Worm (Caenorhabditis elegans): ENCODE data around the gene srz-9.
"Not testable (repeated sequence)": the region's sequence is repeated elsewhere in the genome, so short reads cannot be mapped to it uniquely, and the experiment has no call there.

Gene srz-9

ce11 chrIII:1231186-1231585, 32.6 kb upstream of the srz-9 start:
- TF ChIP-seq tbx-37 (GFP tag; conservative IDR thresholded peaks at IDR 0.05), result no peak
- TF ChIP-seq ceh-13 (GFP tag; optimal IDR thresholded peaks at IDR 0.05), result no peak
- no peak for TF ChIP-seq tra-4 (tag; optimal IDR thresholded peaks at IDR 0.05)

- no peak for TF ChIP-seq pes-1 (GFP tag; IDR thresholded peaks at IDR 0.05)
- TF ChIP-seq ceh-13 (GFP tag; optimal IDR thresholded peaks at IDR 0.05), result no peak
- TF ChIP-seq aly-1 (tag; optimal IDR thresholded peaks at IDR 0.05), result no peak
- TF ChIP-seq tra-4 (tag; optimal IDR thresholded peaks at IDR 0.05), result no peak
- TF ChIP-seq hmbx-1 (tag; optimal IDR thresholded peaks at IDR 0.05), result no peak
These were observed 25.1 kb upstream of the srz-9 start, which contains the start of gene fbxa-61 for ce11 chrIII:1238704-1239103. Gene fbxa-61 (plus strand): TSS chrIII:1239048.

DNA sequence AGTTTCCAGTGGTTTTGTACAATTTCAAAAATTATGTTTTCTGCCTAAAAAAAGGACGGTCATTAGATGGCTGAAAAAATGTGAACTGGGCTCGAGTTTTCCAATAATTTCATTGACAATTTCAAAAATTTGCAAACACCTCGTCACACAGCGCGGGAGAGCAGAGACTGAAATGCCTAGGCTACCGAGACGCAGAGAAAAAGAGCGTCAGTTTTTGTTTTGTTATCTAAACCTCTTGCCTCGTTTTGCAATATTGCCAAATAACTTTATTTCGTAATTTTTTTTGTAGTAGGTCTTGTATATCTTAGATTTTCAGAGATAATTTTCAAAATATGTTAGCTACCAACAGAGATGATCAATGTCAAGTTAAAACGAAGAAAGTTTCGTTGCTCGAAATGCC, 20.6 kb upstream of the srz-9 start, which contains the start of gene fbxa-63:
Gene fbxa-63, plus strand, starts transcription at position 310 of the 400 bp plus-strand sequence.
- TF ChIP-seq tbx-11 (GFP tag; IDR thresholded peaks at IDR 0.05), result no peak
- no peak for TF ChIP-seq aly-1 (tag; optimal IDR thresholded peaks at IDR 0.05)
- no peak for TF ChIP-seq B0310.2 (tag; optimal IDR thresholded peaks at IDR 0.05)
- TF ChIP-seq hmbx-1 (tag; optimal IDR thresholded peaks at IDR 0.05), result no peak
- no peak for TF ChIP-seq ceh-36 (tag; optimal IDR thresholded peaks at IDR 0.05)
- no peak for TF ChIP-seq sea-1 (GFP tag; conservative IDR thresholded peaks at IDR 0.05)
- TF ChIP-seq tbx-37 (GFP tag; conservative IDR thresholded peaks at IDR 0.05), result no peak
- no peak for TF ChIP-seq pes-1 (GFP tag; IDR thresholded peaks at IDR 0.05)
- no peak for TF ChIP-seq F13C5.2 (tag; optimal IDR thresholded peaks at IDR 0.05)

ce11 chrIII:1248335-1248734, 15.5 kb upstream of the srz-9 start:
- TF ChIP-seq hmbx-1 (tag; optimal IDR thresholded peaks at IDR 0.05), result no peak
- TF ChIP-seq tra-4 (tag; optimal IDR thresholded peaks at IDR 0.05), result no peak
- TF ChIP-seq sea-1 (GFP tag; conservative IDR thresholded peaks at IDR 0.05), result no peak
- no peak for TF ChIP-seq scrt-1 (GFP tag; IDR thresholded peaks at IDR 0.05)
- TF ChIP-seq tbx-37 (GFP tag; conservative IDR thresholded peaks at IDR 0.05), result no peak
- TF ChIP-seq hnd-1 (tag; optimal IDR thresholded peaks at IDR 0.05), result no peak
- no peak for TF ChIP-seq B0310.2 (tag; optimal IDR thresholded peaks at IDR 0.05)
- TF ChIP-seq hmg-4 (GFP tag; optimal IDR thresholded peaks at IDR 0.05), result no peak
- no peak for TF ChIP-seq flt-1 (GFP tag; IDR thresholded peaks at IDR 0.05)
- TF ChIP-seq ama-1 (optimal IDR thresholded peaks at IDR 0.05), result no peak
- TF ChIP-seq pes-1 (GFP tag; IDR thresholded peaks at IDR 0.05), result no peak
- no peak for TF ChIP-seq F13C5.2 (tag; optimal IDR thresholded peaks at IDR 0.05)
- TF ChIP-seq ets-7 (tag; optimal IDR thresholded peaks at IDR 0.05), result no peak
- no peak for TF ChIP-seq ceh-36 (tag; optimal IDR thresholded peaks at IDR 0.05)
- TF ChIP-seq aly-1 (tag; optimal IDR thresholded peaks at IDR 0.05), result no peak
- no peak for TF ChIP-seq ceh-13 (GFP tag; optimal IDR thresholded peaks at IDR 0.05)

ce11 chrIII:1249111-1249583, 14.6 kb upstream of the srz-9 start, which contains the start of the genes fbxa-76 and fbxa-77:
Gene fbxa-76 (minus strand): TSS chrIII:1249161.
Gene fbxa-77 (plus strand): TSS chrIII:1249475.
- TF ChIP-seq aly-1 (tag; optimal IDR thresholded peaks at IDR 0.05), result no peak
- TF ChIP-seq flt-1 (GFP tag; IDR thresholded peaks at IDR 0.05), result no peak
- no peak for TF ChIP-seq pes-1 (GFP tag; IDR thresholded peaks at IDR 0.05)
- TF ChIP-seq B0310.2 (tag; optimal IDR thresholded peaks at IDR 0.05), result no peak
- TF ChIP-seq ama-1 (optimal IDR thresholded peaks at IDR 0.05), result no peak
- TF ChIP-seq ets-7 (tag; optimal IDR thresholded peaks at IDR 0.05), result no peak
- no peak for TF ChIP-seq hnd-1 (tag; optimal IDR thresholded peaks at IDR 0.05)
- no peak for TF ChIP-seq ceh-13 (GFP tag; optimal IDR thresholded peaks at IDR 0.05)
- no peak for TF ChIP-seq F13C5.2 (tag; optimal IDR thresholded peaks at IDR 0.05)
- no peak for TF ChIP-seq ceh-36 (tag; optimal IDR thresholded peaks at IDR 0.05)
- no peak for TF ChIP-seq scrt-1 (GFP tag; IDR thresholded peaks at IDR 0.05)
- TF ChIP-seq tbx-37 (GFP tag; conservative IDR thresholded peaks at IDR 0.05), result no peak
- no peak for TF ChIP-seq tbx-11 (GFP tag; IDR thresholded peaks at IDR 0.05)
- no peak for TF ChIP-seq tra-4 (tag; optimal IDR thresholded peaks at IDR 0.05)
- TF ChIP-seq hmg-4 (GFP tag; optimal IDR thresholded peaks at IDR 0.05), result no peak
- no peak for TF ChIP-seq hmbx-1 (tag; optimal IDR thresholded peaks at IDR 0.05)
- TF ChIP-seq sea-1 (GFP tag; conservative IDR thresholded peaks at IDR 0.05), result no peak

- TF ChIP-seq tbx-11 (GFP tag; IDR thresholded peaks at IDR 0.05), result peak; percentile 59; the same call in 1 of the 2 replicates
These were observed 11.2 kb upstream of the srz-9 start for ce11 chrIII:1252412-1253207.

ce11 chrIII:1256519-1256918, 7.3 kb upstream of the srz-9 start, which contains the start of gene fbxa-208:
Gene fbxa-208 (plus strand): TSS chrIII:1256819.
- TF ChIP-seq B0310.2 (tag; optimal IDR thresholded peaks at IDR 0.05); F13C5.2 (tag; optimal IDR thresholded peaks at IDR 0.05); ama-1 (optimal IDR thresholded peaks at IDR 0.05): not testable (repeated sequence)

DNA sequence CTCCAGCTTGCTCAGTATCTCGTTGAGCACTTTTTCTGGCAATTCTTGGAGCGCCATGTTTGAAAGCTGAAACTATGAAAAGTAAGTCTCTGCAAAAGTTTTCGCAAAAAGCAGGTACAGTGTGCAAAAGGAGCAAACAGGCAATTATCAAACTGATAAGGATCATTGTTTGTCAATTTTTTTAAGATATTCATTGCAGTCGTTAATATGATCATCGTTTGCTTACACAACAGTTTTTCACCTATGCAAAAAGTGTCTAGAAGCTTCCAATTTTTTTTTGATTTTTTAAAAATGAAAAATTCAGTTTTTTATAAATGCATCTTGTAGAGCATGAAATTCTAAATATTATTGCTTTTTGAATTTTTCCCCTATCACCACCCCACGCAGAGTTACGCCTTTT, 5.4 kb upstream of the srz-9 start, which contains the start of gene fbxa-78:
Gene fbxa-78, minus strand, starts transcription at position 101 of the 400 bp plus-strand sequence.
- TF ChIP-seq tbx-11 (GFP tag; IDR thresholded peaks at IDR 0.05); scrt-1 (GFP tag; IDR thresholded peaks at IDR 0.05); ets-7 (tag; optimal IDR thresholded peaks at IDR 0.05): not testable (repeated sequence)

Data from whole organism, early embryonic.